Fruit fly (Drosophila melanogaster) whole organism, embryonic: ENCODE results near the gene Prp16.

Experiments used
- B-H2 ChIP-seq: fragments of 200-800 bp; sonication (Bioruptor generic); optimal IDR thresholded peaks from 2 replicates; lab custom pipeline; 2018; ENCODE audit warnings: missing biosample characterization, mild to moderate bottlenecking, missing genetic modification characterization
- Bteb2 ChIP-seq: fragments of 200-800 bp; sonication (Bioruptor generic); optimal IDR thresholded peaks from 2 replicates; lab custom pipeline; 2016; ENCODE audit warnings: missing biosample characterization, missing genetic modification characterization
- C15 ChIP-seq: fragments of 200-800 bp; sonication (Bioruptor generic); IDR thresholded peaks from 3 replicates; pipeline ENCODE4 v1.3.6; 2022; ENCODE audit warnings: missing biosample characterization, missing genetic modification characterization
- CG10366 ChIP-seq: fragments of 200-800 bp; sonication (Bioruptor generic); IDR thresholded peaks from 2 replicates; pipeline ENCODE4 v1.3.6; 2022; ENCODE audit warnings: missing biosample characterization, missing genetic modification characterization
- CG1233 ChIP-seq: fragments of 200-800 bp; sonication (Bioruptor generic); optimal IDR thresholded peaks from 4 replicates; lab custom pipeline; 2018; ENCODE audit warnings: missing biosample characterization, mild to moderate bottlenecking, missing genetic modification characterization
- CG14860 ChIP-seq: fragments of 200-800 bp; sonication (Bioruptor generic); IDR thresholded peaks from 3 replicates; pipeline ENCODE4 v1.3.6; 2022; ENCODE audit warnings: missing biosample characterization, missing genetic modification characterization; ENCODE audit not compliant: partially characterized antibody
- CG15269 ChIP-seq: fragments of 200-800 bp; sonication (Bioruptor generic); optimal IDR thresholded peaks from 2 replicates; lab custom pipeline; 2018; ENCODE audit warnings: missing biosample characterization, mild to moderate bottlenecking, missing genetic modification characterization, moderate library complexity
- CG18262 ChIP-seq: fragments of 200-800 bp; optimal IDR thresholded peaks from 3 replicates; lab custom pipeline; 2019; ENCODE audit warnings: missing biosample characterization, mild to moderate bottlenecking, missing genetic modification characterization, moderate library complexity
- CG1832 ChIP-seq: fragments of 200-800 bp; sonication (Bioruptor generic); optimal IDR thresholded peaks from 2 replicates; lab custom pipeline; 2017; ENCODE audit warnings: missing biosample characterization, mild to moderate bottlenecking, missing genetic modification characterization, inconsistent platforms
- CG2712 ChIP-seq: fragments of 200-800 bp; optimal IDR thresholded peaks from 3 replicates; lab custom pipeline; 2019; ENCODE audit warnings: missing biosample characterization, mild to moderate bottlenecking, missing genetic modification characterization, moderate library complexity
- CG30020 ChIP-seq: fragments of 200-800 bp; optimal IDR thresholded peaks from 2 replicates; lab custom pipeline; 2019; ENCODE audit warnings: missing biosample characterization, mild to moderate bottlenecking, missing genetic modification characterization, moderate library complexity
- CG32772 ChIP-seq: fragments of 200-800 bp; sonication (Bioruptor generic); IDR thresholded peaks from 2 replicates; pipeline ENCODE4 v1.3.6; 2022; ENCODE audit warnings: missing biosample characterization, missing genetic modification characterization
- CG4404 ChIP-seq: fragments of 200-800 bp; sonication (Bioruptor generic); IDR thresholded peaks from 2 replicates; pipeline ENCODE4 v1.3.6; 2022; ENCODE audit warnings: missing biosample characterization, missing genetic modification characterization
- CG6254 ChIP-seq: fragments of 200-800 bp; sonication (Bioruptor generic); optimal IDR thresholded peaks from 3 replicates; lab custom pipeline; 2017; ENCODE audit warnings: mild to moderate bottlenecking, missing biosample characterization, missing genetic modification reagents, missing genetic modification characterization
- CG6272 ChIP-seq: fragments of 200-800 bp; sonication (Bioruptor generic); IDR thresholded peaks from 2 replicates; pipeline ENCODE4 v1.3.6; 2022; ENCODE audit warnings: missing biosample characterization, missing genetic modification characterization
- CG6683 ChIP-seq: fragments of 200-800 bp; sonication (Bioruptor generic); optimal IDR thresholded peaks from 2 replicates; lab custom pipeline; 2017; ENCODE audit warnings: missing biosample characterization, mild to moderate bottlenecking, missing genetic modification characterization, missing genetic modification reagents
- CG6689 ChIP-seq: fragments of 200-800 bp; sonication (Bioruptor generic); IDR thresholded peaks from 2 replicates; pipeline ENCODE4 v1.3.6; 2022; ENCODE audit warnings: missing biosample characterization, missing genetic modification characterization
- CG7357 ChIP-seq: fragments of 200-800 bp; sonication (Bioruptor generic); IDR thresholded peaks from 3 replicates; pipeline ENCODE4 v1.3.6; 2022; ENCODE audit warnings: missing biosample characterization, missing genetic modification characterization
- CG7963 ChIP-seq: fragments of 200-800 bp; sonication (Bioruptor generic); IDR thresholded peaks from 3 replicates; pipeline ENCODE4 v1.3.6; 2022; ENCODE audit warnings: missing biosample characterization, missing genetic modification characterization; ENCODE audit not compliant: partially characterized antibody
- CG9727 ChIP-seq: fragments of 200-800 bp; sonication (Bioruptor generic); optimal IDR thresholded peaks from 3 replicates; lab custom pipeline; 2017; ENCODE audit warnings: missing biosample characterization, mild to moderate bottlenecking, missing genetic modification characterization
- HLH3B ChIP-seq: fragments of 200-800 bp; sonication (Bioruptor generic); IDR thresholded peaks from 2 replicates; pipeline ENCODE4 v1.3.6; 2022; ENCODE audit warnings: missing biosample characterization, missing genetic modification characterization
- Hr51 ChIP-seq, 2 experiments: fragments of 200-800 bp; sonication (Bioruptor generic); optimal IDR thresholded peaks; 2 replicates in 1 of 2; 3 replicates in 1 of 2; lab custom pipeline; 2016 to 2018; ENCODE audit warnings: missing biosample characterization in 2 of 2, missing genetic modification characterization in 2 of 2, mild to moderate bottlenecking in 1 of 2, moderate library complexity in 1 of 2
- Myb ChIP-seq: fragments of 200-800 bp; sonication (Bioruptor generic); optimal IDR thresholded peaks from 2 replicates; lab custom pipeline; 2016; ENCODE audit warnings: missing biosample characterization, missing genetic modification characterization
- Neu2 ChIP-seq: fragments of 200-800 bp; sonication (Bioruptor generic); optimal IDR thresholded peaks from 3 replicates; lab custom pipeline; 2016; ENCODE audit warnings: missing biosample characterization, missing genetic modification characterization, borderline replicate concordance
- Nf-YB ChIP-seq: fragments of 200-800 bp; sonication (Bioruptor generic); optimal IDR thresholded peaks from 3 replicates; lab custom pipeline; 2019; ENCODE audit warnings: missing biosample characterization, mild to moderate bottlenecking, missing genetic modification characterization, moderate library complexity
- Stat92E ChIP-seq, 3 experiments: fragments of >200 bp in 2 of 3; fragments of 200-800 bp in 1 of 3; sonication (Bioruptor generic) in 1 of 3; optimal IDR thresholded peaks; 2 replicates each; lab custom pipeline; 2017 to 2019; ENCODE audit warnings: missing biosample characterization in 3 of 3, missing genetic modification characterization in 3 of 3, mild to moderate bottlenecking in 1 of 3, moderate library complexity in 1 of 3
- TFAM ChIP-seq: fragments of 200-800 bp; sonication (Bioruptor generic); optimal IDR thresholded peaks from 2 replicates; lab custom pipeline; 2017; ENCODE audit warnings: missing biosample characterization, missing genetic modification characterization, inconsistent platforms
- Xbp1 ChIP-seq: fragments of 200-800 bp; sonication (Bioruptor generic); optimal IDR thresholded peaks from 3 replicates; lab custom pipeline; 2016; ENCODE audit warnings: missing biosample characterization, mild to moderate bottlenecking, missing genetic modification characterization
- amos ChIP-seq: fragments of 200-800 bp; sonication (Bioruptor generic); IDR thresholded peaks from 2 replicates; pipeline ENCODE4 v1.3.6; 2022; ENCODE audit warnings: missing biosample characterization, missing genetic modification characterization; ENCODE audit not compliant: partially characterized antibody
- ash1 ChIP-seq: fragments of 200-800 bp; sonication (Bioruptor generic); optimal IDR thresholded peaks from 2 replicates; lab custom pipeline; 2018; ENCODE audit warnings: missing biosample characterization, mild to moderate bottlenecking, missing genetic modification characterization
- bsh ChIP-seq, 2 experiments: fragments of 200-800 bp; sonication (Bioruptor generic); optimal IDR thresholded peaks; 2 replicates each; lab custom pipeline; 2017 to 2018; ENCODE audit warnings: mild to moderate bottlenecking in 2 of 2, missing biosample characterization in 2 of 2, missing genetic modification characterization in 2 of 2, moderate library complexity in 1 of 2
- croc ChIP-seq: fragments of 200-800 bp; sonication (Bioruptor generic); conservative IDR thresholded peaks from 3 replicates; pipeline ENCODE4 v1.3.6; 2022; ENCODE audit warnings: missing biosample characterization, missing genetic modification characterization
- dan ChIP-seq: fragments of 200-800 bp; sonication (Bioruptor generic); IDR thresholded peaks from 2 replicates; pipeline ENCODE4 v1.3.6; 2022; ENCODE audit warnings: missing biosample characterization, missing genetic modification characterization
- fd64A ChIP-seq: fragments of 200-800 bp; sonication (Bioruptor generic); optimal IDR thresholded peaks from 3 replicates; lab custom pipeline; 2018; ENCODE audit warnings: missing biosample characterization, mild to moderate bottlenecking, missing genetic modification characterization
- gcm2 ChIP-seq: fragments of 200-800 bp; sonication (Bioruptor generic); optimal IDR thresholded peaks from 2 replicates; lab custom pipeline; 2016; ENCODE audit warnings: missing biosample characterization, missing genetic modification characterization
- grau ChIP-seq: fragments of 200-800 bp; optimal IDR thresholded peaks from 3 replicates; lab custom pipeline; 2019; ENCODE audit warnings: missing biosample characterization, mild to moderate bottlenecking, missing genetic modification characterization, moderate library complexity
- gsb ChIP-seq: fragments of 200-800 bp; sonication (Bioruptor generic); IDR thresholded peaks from 2 replicates; pipeline ENCODE4 v1.3.6; 2022; ENCODE audit warnings: missing biosample characterization, missing genetic modification characterization
- lbe ChIP-seq: fragments of 200-800 bp; sonication (Bioruptor generic); optimal IDR thresholded peaks from 2 replicates; lab custom pipeline; 2016; ENCODE audit warnings: missing biosample characterization, mild to moderate bottlenecking, missing genetic modification characterization
- nerfin-2 ChIP-seq: fragments of 200-800 bp; sonication (Bioruptor generic); IDR thresholded peaks from 2 replicates; pipeline ENCODE4 v1.3.6; 2022; ENCODE audit warnings: missing biosample characterization, missing genetic modification characterization; ENCODE audit not compliant: partially characterized antibody
- nom ChIP-seq: fragments of 200-800 bp; sonication (Bioruptor generic); optimal IDR thresholded peaks from 2 replicates; lab custom pipeline; 2017; ENCODE audit warnings: missing biosample characterization, missing genetic modification characterization, mild to moderate bottlenecking, moderate library complexity, missing genetic modification reagents
- org-1 ChIP-seq: fragments of 200-800 bp; sonication (Bioruptor generic); optimal IDR thresholded peaks from 2 replicates; lab custom pipeline; 2017; ENCODE audit warnings: missing biosample characterization, missing genetic modification characterization
- phol ChIP-seq: fragments of 200-800 bp; sonication (Bioruptor generic); optimal IDR thresholded peaks from 3 replicates; lab custom pipeline; 2018; ENCODE audit warnings: missing biosample characterization, mild to moderate bottlenecking, missing genetic modification characterization, moderate library complexity
- prd ChIP-seq, 3 experiments: fragments of >200 bp in 2 of 3; fragments of 200-800 bp in 1 of 3; sonication (Bioruptor generic) in 1 of 3; optimal IDR thresholded peaks in 2 of 3; IDR thresholded peaks in 1 of 3; 2 replicates in 2 of 3; 3 replicates in 1 of 3; pipeline versions ENCODE4 v1.3.6 to Lab custom; 2017 to 2022; ENCODE audit warnings: missing biosample characterization in 1 of 3, missing genetic modification characterization in 1 of 3
- rib ChIP-seq: fragments of 200-800 bp; sonication (Bioruptor generic); IDR thresholded peaks from 2 replicates; pipeline ENCODE4 v1.3.6; 2022; ENCODE audit warnings: missing biosample characterization, missing genetic modification characterization
- salm ChIP-seq: fragments of 200-800 bp; sonication (Bioruptor generic); optimal IDR thresholded peaks from 2 replicates; lab custom pipeline; 2018; ENCODE audit warnings: missing biosample characterization, mild to moderate bottlenecking, missing genetic modification characterization
- slp2 ChIP-seq: fragments of 200-800 bp; sonication (Bioruptor generic); optimal IDR thresholded peaks from 2 replicates; lab custom pipeline; 2016; ENCODE audit warnings: missing biosample characterization, missing genetic modification characterization
- ssp ChIP-seq: fragments of 200-800 bp; sonication (Bioruptor generic); IDR thresholded peaks from 2 replicates; pipeline ENCODE4 v1.3.6; 2022; ENCODE audit warnings: missing biosample characterization, missing genetic modification characterization
- trh ChIP-seq: fragments of 200-800 bp; sonication (Bioruptor generic); optimal IDR thresholded peaks from 2 replicates; lab custom pipeline; 2016; ENCODE audit warnings: missing biosample characterization, missing genetic modification characterization
- twi ChIP-seq: fragments of 200-800 bp; optimal IDR thresholded peaks from 2 replicates; lab custom pipeline; 2019; ENCODE audit warnings: missing biosample characterization, mild to moderate bottlenecking, missing genetic modification characterization, moderate library complexity

Gene Prp16

dm6 chrX:14169068-14169642 is 32.0 kb upstream of the Prp16 start, which contains the start of gene CG12480 (continued):
- TF ChIP-seq nom (GFP tag; lab: Kevin White, UChicago) (no peak), Myb (GFP tag; lab: Kevin White, UChicago) (no peak), CG6254 (GFP tag; lab: Kevin White, UChicago) (no peak), CG15269 (tag; lab: Kevin White, UChicago) (peak; percentile 56), rib (GFP tag; lab: Robert Waterston, UW) (0 out of 2 replicates have a peak, but pooled peaks have one; percentile 55), CG2712 (tag; lab: Kevin White, UChicago) (peak; percentile 22), slp2 (GFP tag; lab: Kevin White, UChicago) (no peak), dan (no peak), CG18262 (tag; lab: Kevin White, UChicago) (no peak), croc (no peak), CG7357 (GFP tag; lab: Robert Waterston, UW) (no peak), nerfin-2 (GFP tag; lab: Robert Waterston, UW) (no peak), CG32772 (peak; percentile 13; the same call in 1 of the 2 replicates), CG4404 (GFP tag; lab: Robert Waterston, UW) (peak; percentile 38; the same call in 1 of the 2 replicates), CG9727 (GFP tag; lab: Kevin White, UChicago) (peak; percentile 44), bsh (GFP tag; optimal IDR thresholded peaks at IDR 0.05; lab: Kevin White, UChicago) (no peak), C15 (GFP tag; lab: Robert Waterston, UW) (no peak), B-H2 (GFP tag; lab: Kevin White, UChicago) (no peak), CG6683 (GFP tag; lab: Kevin White, UChicago) (no peak), gcm2 (no peak), Bteb2 (GFP tag; lab: Kevin White, UChicago) (peak; percentile 49), twi (tag; lab: Kevin White, UChicago) (no peak), Stat92E (GFP tag; optimal IDR thresholded peaks at IDR 0.05; lab: Kevin White, UChicago) (no peak), Hr51 (GFP tag; optimal IDR thresholded peaks at IDR 0.05; lab: Kevin White, UChicago) (peak; percentile 10 to 26), CG6689 (peak; percentile 48), lbe (GFP tag; lab: Kevin White, UChicago) (no peak), prd (optimal IDR thresholded peaks at IDR 0.05; lab: Kevin White, UChicago) (no peak), prd (GFP tag; IDR thresholded peaks at IDR 0.05; lab: Robert Waterston, UW) (peak; percentile 64; the same call in 2 of the 3 replicates), CG6272 (GFP tag; lab: Robert Waterston, UW) (no peak), salm (tag; lab: Kevin White, UChicago) (no peak), CG14860 (no peak), TFAM (GFP tag; lab: Kevin White, UChicago) (no peak), grau (tag; lab: Kevin White, UChicago) (peak; percentile 73), fd64A (GFP tag; lab: Kevin White, UChicago) (no peak), CG1233 (GFP tag; lab: Kevin White, UChicago) (peak; percentile 38), amos (GFP tag; lab: Robert Waterston, UW) (no peak), phol (tag; lab: Kevin White, UChicago) (no peak), CG1832 (GFP tag; lab: Kevin White, UChicago) (no peak), gsb (GFP tag; lab: Robert Waterston, UW) (peak; percentile 64), org-1 (no peak), ssp (no peak), trh (no peak), CG7963 (GFP tag; lab: Robert Waterston, UW) (no peak), CG30020 (tag; lab: Kevin White, UChicago) (no peak), HLH3B (GFP tag; lab: Robert Waterston, UW) (no peak), Neu2 (GFP tag; lab: Kevin White, UChicago) (no peak), CG10366 (peak; percentile 25; the same call in 1 of the 2 replicates), Nf-YB (GFP tag; lab: Kevin White, UChicago) (no peak), Xbp1 (GFP tag; lab: Kevin White, UChicago) (peak; percentile 15), ash1 (no peak)
